Fruit fly (Drosophila melanogaster) whole organism, prepupa: ENCODE data around the gene Rrp45.
A peak's percentile ranks its signal among the peaks of the same experiment; 100 is the strongest.

Experiments used
- Blimp-1 ChIP-seq: fragments of 200-800 bp; sonication (Bioruptor generic); optimal IDR thresholded peaks from 3 replicates; lab custom pipeline; 2017; ENCODE audit warnings: missing biosample characterization, missing genetic modification characterization, mild to moderate bottlenecking, moderate library complexity, missing genetic modification reagents
- CG10631 ChIP-seq: fragments of 200-800 bp; sonication (Bioruptor generic); optimal IDR thresholded peaks from 2 replicates; lab custom pipeline; 2016; ENCODE audit warnings: missing biosample characterization, missing genetic modification characterization
- CG10669 ChIP-seq: fragments of 200-800 bp; sonication (Bioruptor generic); optimal IDR thresholded peaks from 3 replicates; lab custom pipeline; 2018; ENCODE audit warnings: missing biosample characterization, mild to moderate bottlenecking, missing genetic modification characterization, moderate library complexity
- CG11762 ChIP-seq: fragments of 200-800 bp; sonication (Bioruptor generic); optimal IDR thresholded peaks from 3 replicates; lab custom pipeline; 2016; ENCODE audit warnings: missing biosample characterization, missing genetic modification characterization; ENCODE audit not compliant: insufficient read depth
- CG11902 ChIP-seq: fragments of 200-800 bp; sonication (Bioruptor generic); optimal IDR thresholded peaks from 3 replicates; lab custom pipeline; 2016; ENCODE audit warnings: missing biosample characterization, missing genetic modification characterization
- CG15336 ChIP-seq: fragments of 200-800 bp; sonication (Bioruptor generic); IDR thresholded peaks from 2 replicates; pipeline ENCODE4 v1.3.6; 2022; ENCODE audit warnings: missing biosample characterization, missing genetic modification characterization
- CG1621 ChIP-seq: fragments of 200-800 bp; sonication (Bioruptor generic); optimal IDR thresholded peaks from 3 replicates; lab custom pipeline; 2018; ENCODE audit warnings: missing biosample characterization, mild to moderate bottlenecking, missing genetic modification characterization
- CG16779 ChIP-seq: fragments of 200-800 bp; sonication (Bioruptor generic); optimal IDR thresholded peaks from 3 replicates; lab custom pipeline; 2017; ENCODE audit warnings: missing biosample characterization, mild to moderate bottlenecking, missing genetic modification characterization
- CG3032 ChIP-seq: fragments of 200-800 bp; optimal IDR thresholded peaks from 2 replicates; lab custom pipeline; 2019; ENCODE audit warnings: missing biosample characterization, mild to moderate bottlenecking, missing genetic modification characterization, moderate library complexity
- CG31627 ChIP-seq: fragments of 200-800 bp; sonication (Bioruptor generic); optimal IDR thresholded peaks from 3 replicates; lab custom pipeline; 2016; ENCODE audit warnings: missing biosample characterization, missing genetic modification characterization
- CG34406 ChIP-seq: fragments of 200-800 bp; sonication (Bioruptor generic); optimal IDR thresholded peaks from 3 replicates; lab custom pipeline; 2016; ENCODE audit warnings: missing biosample characterization, missing genetic modification characterization
- CG4318 ChIP-seq: fragments of 200-800 bp; sonication (Bioruptor generic); optimal IDR thresholded peaks from 3 replicates; lab custom pipeline; 2017; ENCODE audit warnings: missing biosample characterization, mild to moderate bottlenecking, missing genetic modification characterization
- CG6163 ChIP-seq: fragments of 200-800 bp; sonication (Bioruptor generic); IDR thresholded peaks from 3 replicates; pipeline ENCODE4 v1.3.6; 2022; ENCODE audit warnings: missing biosample characterization, missing genetic modification characterization
- CG6276 ChIP-seq: fragments of 200-800 bp; sonication (Bioruptor generic); optimal IDR thresholded peaks from 2 replicates; lab custom pipeline; 2017; ENCODE audit warnings: missing biosample characterization, mild to moderate bottlenecking, missing genetic modification characterization
- CG6792 ChIP-seq: fragments of 200-800 bp; sonication (Bioruptor generic); optimal IDR thresholded peaks from 3 replicates; lab custom pipeline; 2016; ENCODE audit warnings: missing biosample characterization, missing genetic modification characterization
- CG6808 ChIP-seq: fragments of 200-800 bp; sonication (Bioruptor generic); optimal IDR thresholded peaks from 3 replicates; lab custom pipeline; 2017; ENCODE audit warnings: missing biosample characterization, missing genetic modification characterization, mild to moderate bottlenecking, moderate library complexity, missing genetic modification reagents
- CG6854 ChIP-seq: fragments of 200-800 bp; sonication (Bioruptor generic); optimal IDR thresholded peaks from 2 replicates; lab custom pipeline; 2017; ENCODE audit warnings: missing biosample characterization, mild to moderate bottlenecking, missing genetic modification characterization
- CG8119 ChIP-seq: fragments of 200-800 bp; sonication (Bioruptor generic); IDR thresholded peaks from 3 replicates; pipeline ENCODE4 v1.3.6; 2022; ENCODE audit warnings: missing biosample characterization, missing genetic modification characterization
- CG8319 ChIP-seq: fragments of 200-800 bp; sonication (Bioruptor generic); optimal IDR thresholded peaks from 3 replicates; lab custom pipeline; 2016; ENCODE audit warnings: missing biosample characterization, missing genetic modification characterization
- CG8632 ChIP-seq: fragments of 200-800 bp; sonication (Bioruptor generic); optimal IDR thresholded peaks from 3 replicates; lab custom pipeline; 2016; ENCODE audit warnings: missing biosample characterization, missing genetic modification characterization
- Eip75B ChIP-seq: fragments of 200-800 bp; sonication (Bioruptor generic); optimal IDR thresholded peaks from 3 replicates; lab custom pipeline; 2016; ENCODE audit warnings: missing biosample characterization, missing genetic modification characterization
- Eip78C ChIP-seq: fragments of 200-800 bp; sonication (Bioruptor generic); peaks from one replicate; lab custom pipeline; 2016; ENCODE audit warnings: missing biosample characterization, missing genetic modification characterization
- Eip93F ChIP-seq: fragments of 200-800 bp; sonication (Bioruptor generic); optimal IDR thresholded peaks from 2 replicates; lab custom pipeline; 2016; ENCODE audit warnings: missing biosample characterization, mild to moderate bottlenecking, missing genetic modification characterization
- Ets21C ChIP-seq: fragments of 200-800 bp; sonication (Bioruptor generic); optimal IDR thresholded peaks from 3 replicates; lab custom pipeline; 2016; ENCODE audit warnings: missing biosample characterization, missing genetic modification characterization
- Ets96B ChIP-seq: fragments of 200-800 bp; optimal IDR thresholded peaks from 2 replicates; lab custom pipeline; 2019; ENCODE audit warnings: missing biosample characterization, mild to moderate bottlenecking, missing genetic modification characterization, moderate library complexity
- Hr38 ChIP-seq: sonication (Bioruptor generic); optimal IDR thresholded peaks from 2 replicates; lab custom pipeline; 2016; ENCODE audit warnings: missing biosample characterization, missing genetic modification characterization
- Hr39 ChIP-seq: fragments of 200-800 bp; sonication (Bioruptor generic); optimal IDR thresholded peaks from 2 replicates; lab custom pipeline; 2016; ENCODE audit warnings: missing biosample characterization, missing genetic modification characterization
- Hr4 ChIP-seq: fragments of 200-800 bp; sonication (Bioruptor generic); optimal IDR thresholded peaks from 3 replicates; lab custom pipeline; 2016; ENCODE audit warnings: missing biosample characterization, missing genetic modification characterization
- Lpt ChIP-seq: fragments of 200-800 bp; sonication (Bioruptor generic); optimal IDR thresholded peaks from 3 replicates; lab custom pipeline; 2016; ENCODE audit warnings: missing biosample characterization, missing genetic modification characterization
- Smox ChIP-seq: fragments of 200-800 bp; sonication (Bioruptor generic); optimal IDR thresholded peaks from 3 replicates; lab custom pipeline; 2016; ENCODE audit warnings: missing biosample characterization, missing genetic modification characterization
- Sox15 ChIP-seq: fragments of 200-800 bp; sonication (Bioruptor generic); optimal IDR thresholded peaks from 3 replicates; lab custom pipeline; 2016; ENCODE audit warnings: missing biosample characterization, missing genetic modification characterization
- achi ChIP-seq: fragments of 200-800 bp; sonication (Bioruptor generic); optimal IDR thresholded peaks from 3 replicates; lab custom pipeline; 2016; ENCODE audit warnings: missing biosample characterization, missing genetic modification characterization
- acj6 ChIP-seq: fragments of 200-800 bp; sonication (Bioruptor generic); optimal IDR thresholded peaks from 3 replicates; lab custom pipeline; 2016; ENCODE audit warnings: missing biosample characterization, missing genetic modification characterization
- dsx ChIP-seq: fragments of 200-800 bp; optimal IDR thresholded peaks from 3 replicates; lab custom pipeline; 2019; ENCODE audit warnings: missing biosample characterization, mild to moderate bottlenecking, missing genetic modification characterization, moderate library complexity; ENCODE audit not compliant: poor library complexity, severe bottlenecking
- esn ChIP-seq: fragments of 200-800 bp; sonication (Bioruptor generic); optimal IDR thresholded peaks from 2 replicates; lab custom pipeline; 2016; ENCODE audit warnings: missing biosample characterization, mild to moderate bottlenecking, missing genetic modification characterization, moderate library complexity
- fd59A ChIP-seq: fragments of 200-800 bp; sonication (Bioruptor generic); optimal IDR thresholded peaks from 2 replicates; lab custom pipeline; 2017; ENCODE audit warnings: missing biosample characterization, mild to moderate bottlenecking, missing genetic modification characterization, missing genetic modification reagents
- fd85E ChIP-seq: fragments of 200-800 bp; sonication (Bioruptor generic); optimal IDR thresholded peaks from 3 replicates; lab custom pipeline; 2016; ENCODE audit warnings: missing biosample characterization, missing genetic modification characterization
- net ChIP-seq: fragments of 200-800 bp; sonication (Bioruptor generic); optimal IDR thresholded peaks from 3 replicates; lab custom pipeline; 2016; ENCODE audit warnings: missing biosample characterization, missing genetic modification characterization
- pdm3 ChIP-seq: fragments of 200-800 bp; sonication (Bioruptor generic); optimal IDR thresholded peaks from 3 replicates; lab custom pipeline; 2016; ENCODE audit warnings: missing biosample characterization, missing genetic modification characterization
- salr ChIP-seq, 2 experiments: fragments of 200-800 bp; sonication (Bioruptor generic); optimal IDR thresholded peaks; 3 replicates each; lab custom pipeline; 2016 to 2018; ENCODE audit warnings: missing biosample characterization in 2 of 2, missing genetic modification characterization in 2 of 2, mild to moderate bottlenecking in 1 of 2
- spab ChIP-seq: fragments of 200-800 bp; sonication (Bioruptor generic); optimal IDR thresholded peaks from 2 replicates; lab custom pipeline; 2017; ENCODE audit warnings: missing biosample characterization, mild to moderate bottlenecking, missing genetic modification characterization, missing genetic modification reagents
- ss ChIP-seq, 2 experiments: fragments of 200-800 bp; sonication (Bioruptor generic); optimal IDR thresholded peaks; 2 replicates in 1 of 2; 3 replicates in 1 of 2; lab custom pipeline; 2017 to 2018; ENCODE audit warnings: mild to moderate bottlenecking in 2 of 2, missing biosample characterization in 2 of 2, missing genetic modification characterization in 2 of 2, moderate library complexity in 1 of 2
- svp ChIP-seq: fragments of 200-800 bp; sonication (Bioruptor generic); peaks from one replicate; lab custom pipeline; 2016; ENCODE audit warnings: missing biosample characterization, missing genetic modification characterization
- topi ChIP-seq: fragments of 200-800 bp; sonication (Bioruptor generic); optimal IDR thresholded peaks from 3 replicates; lab custom pipeline; 2016; ENCODE audit warnings: missing biosample characterization, missing genetic modification characterization

Rrp45 gene

dm6 chrX:16814351-16814750 is 23.3 kb upstream of the Rrp45 start (continued):
- TF ChIP-seq CG10669 (GFP tag; lab: Kevin White, UChicago) = peak; percentile 14
- TF ChIP-seq topi (GFP tag; lab: Kevin White, UChicago) = peak; percentile 29
- no peak for TF ChIP-seq esn
- peak; percentile 69 for TF ChIP-seq Eip78C (GFP tag; lab: Kevin White, UChicago)
- TF ChIP-seq Hr4 (GFP tag; lab: Kevin White, UChicago) = peak; percentile 18
- TF ChIP-seq CG11902 (GFP tag; lab: Kevin White, UChicago) = no peak
- TF ChIP-seq CG11762 (GFP tag; lab: Kevin White, UChicago) = no peak
- no peak for TF ChIP-seq Smox (GFP tag; lab: Kevin White, UChicago)
- no peak for TF ChIP-seq spab (GFP tag; lab: Kevin White, UChicago)
- TF ChIP-seq fd85E (GFP tag; lab: Kevin White, UChicago) = no peak
- peak; percentile 60 for TF ChIP-seq svp
- TF ChIP-seq Ets21C (GFP tag; lab: Kevin White, UChicago) = no peak
- TF ChIP-seq CG16779 (tag; lab: Kevin White, UChicago) = no peak
- TF ChIP-seq, all 60 proteins: peak for 18

- no peak for TF ChIP-seq CG8319
- no peak for TF ChIP-seq CG6854 (GFP tag; lab: Kevin White, UChicago)
- TF ChIP-seq CG8632 (GFP tag; lab: Kevin White, UChicago) = peak; percentile 8
- TF ChIP-seq CG8119 (GFP tag; lab: Robert Waterston, UW) = peak; percentile 25; the same call in 1 of the 3 replicates
- TF ChIP-seq CG6276 = no peak
- TF ChIP-seq ss (GFP tag; optimal IDR thresholded peaks at IDR 0.05; lab: Kevin White, UChicago) = no peak
- TF ChIP-seq CG34406 (GFP tag; lab: Kevin White, UChicago) = peak; percentile 13
- TF ChIP-seq CG15336 = peak; percentile 15; the same call in 1 of the 2 replicates
- TF ChIP-seq fd59A = no peak
- TF ChIP-seq Eip78C (GFP tag; lab: Kevin White, UChicago) = peak; percentile 47
Observed at dm6 chrX:16813226-16813625, 22.2 kb upstream of the Rrp45 start.

- peak; percentile 55 for TF ChIP-seq CG10669 (GFP tag; lab: Kevin White, UChicago)
- no peak for TF ChIP-seq fd85E (GFP tag; lab: Kevin White, UChicago)
- TF ChIP-seq CG8632 (GFP tag; lab: Kevin White, UChicago) = peak; percentile 31
- TF ChIP-seq Lpt (GFP tag; lab: Kevin White, UChicago) = no peak
- no peak for TF ChIP-seq Blimp-1 (GFP tag; lab: Kevin White, UChicago)
- peak; percentile 21 for TF ChIP-seq CG3032 (tag; lab: Kevin White, UChicago)
- peak; percentile 25 for TF ChIP-seq CG6792 (GFP tag; lab: Kevin White, UChicago)
- peak; percentile 14 for TF ChIP-seq dsx (GFP tag; lab: Kevin White, UChicago)
- peak; percentile 53 for TF ChIP-seq Hr39 (GFP tag; lab: Kevin White, UChicago)
- peak; percentile 45 for TF ChIP-seq Ets96B (tag; lab: Kevin White, UChicago)
- TF ChIP-seq svp = peak; percentile 65
- no peak for TF ChIP-seq CG4318 (GFP tag; lab: Kevin White, UChicago)
- TF ChIP-seq topi (GFP tag; lab: Kevin White, UChicago) = peak; percentile 64
- peak; percentile 36 for TF ChIP-seq acj6 (GFP tag; lab: Kevin White, UChicago)
- TF ChIP-seq CG1621 (tag; lab: Kevin White, UChicago) = peak; percentile 19
- peak; percentile 5 for TF ChIP-seq CG11762 (GFP tag; lab: Kevin White, UChicago)
- no peak for TF ChIP-seq ss (GFP tag; optimal IDR thresholded peaks at IDR 0.05; lab: Kevin White, UChicago)
- TF ChIP-seq CG6163 (GFP tag; lab: Robert Waterston, UW) = peak; percentile 77
- peak; percentile 19 for TF ChIP-seq CG8319
- TF ChIP-seq pdm3 (GFP tag; lab: Kevin White, UChicago) = peak; percentile 50
- no peak for TF ChIP-seq salr (GFP tag; optimal IDR thresholded peaks at IDR 0.05; lab: Kevin White, UChicago)
- TF ChIP-seq Ets21C (GFP tag; lab: Kevin White, UChicago) = peak; percentile 3
- no peak for TF ChIP-seq Hr38 (GFP tag; lab: Kevin White, UChicago)
- TF ChIP-seq Eip75B (GFP tag; lab: Kevin White, UChicago) = no peak
- TF ChIP-seq Sox15 (GFP tag; lab: Kevin White, UChicago) = peak; percentile 18
- TF ChIP-seq CG6808 (GFP tag; lab: Kevin White, UChicago) = no peak
- peak; percentile 45 for TF ChIP-seq esn
- no peak for TF ChIP-seq CG6276
- peak; percentile 58 for TF ChIP-seq CG31627
- TF ChIP-seq fd59A = no peak
- peak; percentile 43 for TF ChIP-seq CG11902 (GFP tag; lab: Kevin White, UChicago)
- TF ChIP-seq Eip78C (GFP tag; lab: Kevin White, UChicago) = peak; percentile 85
- TF ChIP-seq Eip93F (GFP tag; lab: Kevin White, UChicago) = no peak
- TF ChIP-seq achi (GFP tag; lab: Kevin White, UChicago) = peak; percentile 35
- TF ChIP-seq net (GFP tag; lab: Kevin White, UChicago) = peak; percentile 18
- no peak for TF ChIP-seq CG8119 (GFP tag; lab: Robert Waterston, UW)
- no peak for TF ChIP-seq spab (GFP tag; lab: Kevin White, UChicago)
- peak; percentile 38 for TF ChIP-seq CG10631 (GFP tag; lab: Kevin White, UChicago)
Observed at dm6 chrX:16811213-16811749, 20.2 kb upstream of the Rrp45 start, which contains the start of gene CG4829. Gene CG4829, plus strand, starts transcription at chrX:16811699.
